Fruit fly (Drosophila melanogaster): ENCODE data around the gene CG42495.

DNA sequence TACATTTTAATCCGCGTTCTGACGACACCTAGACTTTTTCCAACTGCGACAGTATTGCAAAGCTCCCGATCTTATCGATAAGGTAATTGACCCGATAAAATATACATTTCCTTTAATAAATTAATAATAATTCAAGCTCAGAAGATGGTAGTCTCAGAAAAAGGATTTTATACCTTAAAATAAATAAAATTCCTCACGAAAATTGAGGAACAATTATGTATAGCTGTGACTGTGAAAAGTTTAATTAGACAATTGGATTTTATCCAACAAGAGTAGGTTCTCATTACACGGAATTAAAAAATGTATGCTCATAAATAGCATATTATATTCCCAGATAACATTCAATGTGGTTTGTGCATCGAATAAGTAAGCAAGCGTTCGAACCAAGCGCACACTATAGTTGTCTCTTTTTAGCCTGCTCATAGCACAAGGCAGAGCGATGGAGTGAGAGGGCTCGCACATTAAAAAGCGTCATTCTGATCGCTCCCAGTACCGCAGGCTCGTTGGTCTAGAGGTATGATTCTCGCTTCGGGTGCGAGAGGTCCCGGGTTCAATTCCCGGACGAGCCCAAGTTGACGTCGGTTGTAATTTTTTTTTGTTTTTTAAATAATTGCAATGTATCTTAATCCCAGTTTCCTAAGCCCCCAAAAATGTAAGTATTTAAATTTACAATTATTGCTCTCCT lies 49.1 kb upstream of the CG42495 start, which contains the start of the genes CG13380 and CG4174:
- no peak for TF ChIP-seq gl (tag; optimal IDR thresholded peaks at IDR 0.05)
- TF ChIP-seq Pif1B (GFP tag; optimal IDR thresholded peaks at IDR 0.05) = no peak
- TF ChIP-seq CG14655 (GFP tag; optimal IDR thresholded peaks at IDR 0.05) = no peak
- TF ChIP-seq Ets98B (GFP tag; IDR thresholded peaks at IDR 0.05) = no peak
- TF ChIP-seq CG15710 (tag; optimal IDR thresholded peaks at IDR 0.05) = no peak
- TF ChIP-seq CG13204 (GFP tag; optimal IDR thresholded peaks at IDR 0.05) = no peak
- no peak for TF ChIP-seq CG17806 (tag; optimal IDR thresholded peaks at IDR 0.05)
- no peak for TF ChIP-seq CG9948 (tag; optimal IDR thresholded peaks at IDR 0.05)
- no peak for TF ChIP-seq CG4496 (GFP tag; IDR thresholded peaks at IDR 0.05)
- TF ChIP-seq CG10348 (GFP tag; IDR thresholded peaks at IDR 0.05) = no peak
- TF ChIP-seq EcR (GFP tag; optimal IDR thresholded peaks at IDR 0.05) = no peak
- no peak for TF ChIP-seq Pif1A (GFP tag; optimal IDR thresholded peaks at IDR 0.05)
- TF ChIP-seq rn (GFP tag; IDR thresholded peaks at IDR 0.05) = no peak
- TF ChIP-seq Snoo (tag; optimal IDR thresholded peaks at IDR 0.05) = no peak
